Fruit fly (Drosophila melanogaster) whole organism, adult: Measurements from ENCODE around the gene Trim9.

Experiments
- CG11617 ChIP-seq: fragments of 200-800 bp; sonication (Bioruptor generic); optimal IDR thresholded peaks from 2 replicates; lab custom pipeline; 2017; ENCODE audit warnings: mild to moderate bottlenecking, missing biosample characterization, missing genetic modification reagents, missing genetic modification characterization
- CG12768 ChIP-seq: fragments of 200-800 bp; sonication (Bioruptor generic); optimal IDR thresholded peaks from 2 replicates; lab custom pipeline; 2017; ENCODE audit warnings: missing biosample characterization, missing genetic modification characterization, mild to moderate bottlenecking, moderate library complexity, missing genetic modification reagents
- CG14711 ChIP-seq: fragments of 200-800 bp; sonication (Bioruptor generic); optimal IDR thresholded peaks from 2 replicates; lab custom pipeline; 2018; ENCODE audit warnings: missing biosample characterization, mild to moderate bottlenecking, missing genetic modification characterization, moderate library complexity
- CG1620 ChIP-seq: fragments of 200-800 bp; sonication (Bioruptor generic); optimal IDR thresholded peaks from 2 replicates; lab custom pipeline; 2016; ENCODE audit warnings: missing biosample characterization, missing genetic modification characterization
- CG33017 ChIP-seq: fragments of 200-800 bp; sonication (Bioruptor generic); optimal IDR thresholded peaks from 2 replicates; lab custom pipeline; 2018; ENCODE audit warnings: missing biosample characterization, mild to moderate bottlenecking, missing genetic modification characterization, moderate library complexity
- CG5204 ChIP-seq: fragments of 200-800 bp; sonication (Bioruptor generic); optimal IDR thresholded peaks from 2 replicates; lab custom pipeline; 2016; ENCODE audit warnings: missing biosample characterization, missing genetic modification characterization
- CG7045 ChIP-seq: fragments of 200-800 bp; sonication (Bioruptor generic); optimal IDR thresholded peaks from 2 replicates; lab custom pipeline; 2017; ENCODE audit warnings: missing biosample characterization, mild to moderate bottlenecking, missing genetic modification characterization
- CG7101 ChIP-seq: fragments of 200-800 bp; sonication (Bioruptor generic); optimal IDR thresholded peaks from 2 replicates; lab custom pipeline; 2018; ENCODE audit warnings: missing biosample characterization, mild to moderate bottlenecking, missing genetic modification characterization, moderate library complexity
- Clk ChIP-seq: fragments of 200-800 bp; sonication (Bioruptor generic); optimal IDR thresholded peaks from 2 replicates; lab custom pipeline; 2017; ENCODE audit warnings: missing biosample characterization, missing genetic modification characterization
- Crg-1 ChIP-seq: fragments of 200-800 bp; sonication (Bioruptor generic); optimal IDR thresholded peaks from 2 replicates; lab custom pipeline; 2016; ENCODE audit warnings: missing biosample characterization, missing genetic modification characterization
- Hr96 ChIP-seq: fragments of 200-800 bp; sonication (Bioruptor generic); optimal IDR thresholded peaks from 2 replicates; lab custom pipeline; 2016; ENCODE audit warnings: missing biosample characterization, missing genetic modification characterization
- Mnt ChIP-seq: fragments of 200-800 bp; sonication (Bioruptor generic); optimal IDR thresholded peaks from 2 replicates; lab custom pipeline; 2016; ENCODE audit warnings: missing biosample characterization, mild to moderate bottlenecking, missing genetic modification characterization
- bab1 ChIP-seq: fragments of 200-800 bp; sonication (Bioruptor generic); optimal IDR thresholded peaks from 3 replicates; lab custom pipeline; 2019; ENCODE audit warnings: missing biosample characterization, mild to moderate bottlenecking, missing genetic modification characterization, moderate library complexity
- cic ChIP-seq: fragments of 200-800 bp; sonication (Bioruptor generic); optimal IDR thresholded peaks from 2 replicates; lab custom pipeline; 2017; ENCODE audit warnings: missing biosample characterization, mild to moderate bottlenecking, missing genetic modification characterization, moderate library complexity
- cnc ChIP-seq, 2 experiments: fragments of >200 bp; optimal IDR thresholded peaks; 2 replicates each; lab custom pipeline; 2017
- kay ChIP-seq: fragments of 200-800 bp; sonication (Bioruptor generic); peaks from one replicate; lab custom pipeline; 2016; ENCODE audit warnings: missing biosample characterization, missing genetic modification characterization, borderline replicate concordance
- ovo ChIP-seq: fragments of 200-800 bp; sonication (Bioruptor generic); optimal IDR thresholded peaks from 2 replicates; lab custom pipeline; 2016; ENCODE audit warnings: missing biosample characterization, missing genetic modification characterization
- pad ChIP-seq: fragments of 200-800 bp; sonication (Bioruptor generic); optimal IDR thresholded peaks from 3 replicates; lab custom pipeline; 2017; ENCODE audit warnings: missing biosample characterization, missing genetic modification characterization, mild to moderate bottlenecking, moderate library complexity, missing genetic modification reagents
- tj ChIP-seq: fragments of 200-800 bp; sonication (Bioruptor generic); optimal IDR thresholded peaks from 3 replicates; lab custom pipeline; 2017; ENCODE audit warnings: missing biosample characterization, mild to moderate bottlenecking, missing genetic modification characterization, moderate library complexity
- toe ChIP-seq: fragments of 200-800 bp; sonication (Bioruptor generic); optimal IDR thresholded peaks from 2 replicates; lab custom pipeline; 2016; ENCODE audit warnings: missing biosample characterization, missing genetic modification characterization

The Trim9 gene

DNA sequence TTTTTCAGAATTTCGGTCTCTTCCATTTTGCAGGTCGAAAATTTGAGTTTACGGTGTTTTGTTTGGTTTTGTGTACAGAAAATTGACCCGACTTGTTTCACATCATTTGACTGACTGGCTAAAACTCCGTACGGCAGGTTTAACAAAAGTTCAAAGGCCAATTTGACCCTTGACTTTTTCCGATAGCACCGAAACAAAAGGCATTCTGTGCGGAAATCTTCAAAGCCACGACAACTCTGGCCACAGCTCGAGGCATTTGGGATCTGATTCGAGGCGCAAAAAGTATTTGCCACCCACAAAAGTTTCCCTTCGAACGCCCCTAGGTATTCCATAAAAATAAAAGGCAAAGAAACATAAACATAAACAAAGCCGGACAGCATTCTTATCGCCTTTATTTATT lies 33.0 kb downstream of the Trim9 start, which contains the start of gene w-cup:
w-cup (minus strand) TSS at position 101 of the 400 bp plus-strand sequence.
- no peak for TF ChIP-seq Mnt (GFP tag; lab: Kevin White, UChicago)
- no peak for TF ChIP-seq CG33017 (tag; lab: Kevin White, UChicago)
- no peak for TF ChIP-seq tj (GFP tag; lab: Kevin White, UChicago)
- TF ChIP-seq CG5204 (GFP tag; lab: Kevin White, UChicago), result no peak
- TF ChIP-seq bab1, result no peak
- TF ChIP-seq toe, result no peak
- TF ChIP-seq Crg-1 (GFP tag; lab: Kevin White, UChicago), result no peak
- TF ChIP-seq CG11617 (GFP tag; lab: Kevin White, UChicago), result no peak
- TF ChIP-seq pad (GFP tag; lab: Kevin White, UChicago), result no peak
- TF ChIP-seq CG12768, result no peak
- TF ChIP-seq ovo, result no peak
- no peak for TF ChIP-seq CG7101
- no peak for TF ChIP-seq kay (GFP tag; lab: Kevin White, UChicago)
- TF ChIP-seq CG7045 (GFP tag; lab: Kevin White, UChicago), result no peak
- no peak for TF ChIP-seq cnc (optimal IDR thresholded peaks at IDR 0.05; lab: Kevin White, UChicago)
- no peak for TF ChIP-seq cic (GFP tag; lab: Kevin White, UChicago)
- no peak for TF ChIP-seq CG14711
- TF ChIP-seq Hr96 (GFP tag; lab: Kevin White, UChicago), result no peak

DNA sequence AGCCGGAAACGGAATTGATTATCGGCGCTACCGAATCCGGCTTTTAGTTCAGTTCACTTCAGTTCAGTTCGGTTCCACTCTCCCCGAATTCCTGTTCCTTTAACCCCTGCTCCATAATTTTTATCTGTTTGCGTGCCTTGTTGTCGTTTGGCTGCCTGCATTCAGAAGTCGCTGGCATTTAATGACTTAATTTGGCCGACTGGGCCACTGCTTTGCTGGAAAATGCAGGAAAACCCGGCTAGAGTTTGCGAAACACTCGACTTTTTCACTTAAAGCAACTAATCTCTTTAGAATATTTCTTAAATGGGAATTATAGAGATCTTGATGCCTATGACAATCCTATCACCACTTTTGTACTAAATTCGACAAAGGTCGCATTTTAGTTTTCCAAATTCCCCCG lies 34.8 kb downstream of the Trim9 start, which contains the start of gene CG34160:
CG34160 (plus strand) TSS at position 301 of the 400 bp plus-strand sequence.
- TF ChIP-seq cic (GFP tag; lab: Kevin White, UChicago) (no peak), Mnt (GFP tag; lab: Kevin White, UChicago) (no peak), CG5204 (GFP tag; lab: Kevin White, UChicago) (no peak), CG33017 (tag; lab: Kevin White, UChicago) (no peak), kay (GFP tag; lab: Kevin White, UChicago) (no peak), CG14711 (no peak), Clk (GFP tag; lab: Kevin White, UChicago) (no peak), CG7045 (GFP tag; lab: Kevin White, UChicago) (no peak), tj (GFP tag; lab: Kevin White, UChicago) (no peak), ovo (no peak)

DNA sequence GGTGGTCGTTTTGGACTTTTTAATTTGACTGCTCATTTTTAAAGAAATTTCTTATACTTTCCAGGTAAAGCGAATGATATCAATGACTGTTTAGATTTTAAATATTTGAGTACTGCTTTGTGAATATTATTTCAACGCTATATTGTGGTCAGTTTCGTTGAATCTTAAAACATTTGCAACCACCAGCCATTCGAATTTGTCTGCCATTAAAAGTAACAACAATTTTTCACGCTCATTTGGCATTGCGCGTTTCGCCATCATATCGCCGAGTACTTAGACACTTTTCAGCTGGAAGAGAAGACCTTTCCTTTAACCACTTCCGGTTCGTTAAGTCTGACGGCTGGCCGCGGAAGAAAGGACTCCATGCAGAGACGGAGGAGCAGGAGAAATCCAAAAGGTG lies 36.9 kb downstream of the Trim9 start, which contains the start of gene CG34161:
CG34161 (minus strand) TSS at position 101 of the 400 bp plus-strand sequence.
- no peak for TF ChIP-seq Clk (GFP tag; lab: Kevin White, UChicago)
- TF ChIP-seq CG33017 (tag; lab: Kevin White, UChicago), result no peak
- TF ChIP-seq CG5204 (GFP tag; lab: Kevin White, UChicago), result no peak
- TF ChIP-seq CG12768, result no peak
- no peak for TF ChIP-seq CG1620 (GFP tag; lab: Kevin White, UChicago)

DNA sequence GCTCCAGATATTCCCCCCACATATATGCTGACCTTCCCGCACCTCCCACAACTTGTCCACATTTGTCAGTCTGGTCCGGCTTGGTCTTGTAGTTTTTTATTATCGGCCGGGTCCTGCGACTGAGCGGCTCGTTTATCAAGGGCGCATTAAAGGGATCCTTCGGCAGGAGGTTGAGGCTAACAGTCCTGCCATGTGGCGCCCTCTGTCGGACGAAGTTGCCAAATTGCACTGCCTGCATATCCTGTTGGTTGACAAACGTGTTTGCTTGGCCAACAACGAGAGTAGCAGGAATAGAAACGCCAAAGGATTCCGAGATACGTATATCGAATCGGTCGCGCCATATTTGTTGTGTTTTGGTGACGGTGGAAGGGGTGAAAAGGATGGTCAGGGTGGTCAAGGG lies 58.9 kb downstream of the Trim9 start:
- TF ChIP-seq bab1 (no peak), CG12768 (no peak), CG7045 (GFP tag; lab: Kevin White, UChicago) (no peak), tj (GFP tag; lab: Kevin White, UChicago) (no peak), Clk (GFP tag; lab: Kevin White, UChicago) (no peak), CG7101 (no peak), CG1620 (GFP tag; lab: Kevin White, UChicago) (no peak), pad (GFP tag; lab: Kevin White, UChicago) (no peak), Hr96 (GFP tag; lab: Kevin White, UChicago) (no peak), cic (GFP tag; lab: Kevin White, UChicago) (no peak), CG14711 (no peak)

DNA sequence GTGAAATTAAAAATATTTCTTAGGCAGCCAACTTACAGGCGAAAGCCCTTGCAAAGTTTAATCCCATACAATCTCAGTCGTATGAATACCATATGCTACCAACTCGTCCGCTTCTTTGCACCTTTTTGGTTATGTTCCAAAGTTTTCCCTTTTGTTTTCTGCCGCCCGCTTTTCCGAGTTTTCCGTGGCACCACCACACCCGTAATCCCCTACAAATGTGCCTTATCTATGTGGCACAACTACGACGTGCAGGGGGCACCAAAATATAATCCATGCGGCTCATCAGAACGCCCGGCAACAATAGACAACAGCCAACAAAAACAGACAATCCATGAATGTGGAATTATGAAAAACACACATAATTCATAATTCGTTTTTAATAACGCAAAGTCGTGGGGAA lies 63.0 kb downstream of the Trim9 start:
- TF ChIP-seq CG7045 (GFP tag; lab: Kevin White, UChicago), result no peak
- TF ChIP-seq CG1620 (GFP tag; lab: Kevin White, UChicago), result no peak
- no peak for TF ChIP-seq CG11617 (GFP tag; lab: Kevin White, UChicago)
- TF ChIP-seq CG33017 (tag; lab: Kevin White, UChicago), result no peak
- no peak for TF ChIP-seq Mnt (GFP tag; lab: Kevin White, UChicago)
- no peak for TF ChIP-seq Crg-1 (GFP tag; lab: Kevin White, UChicago)
- TF ChIP-seq Clk (GFP tag; lab: Kevin White, UChicago), result no peak
- no peak for TF ChIP-seq tj (GFP tag; lab: Kevin White, UChicago)
- TF ChIP-seq cic (GFP tag; lab: Kevin White, UChicago), result no peak
- TF ChIP-seq ovo, result no peak
- no peak for TF ChIP-seq CG5204 (GFP tag; lab: Kevin White, UChicago)
- TF ChIP-seq CG14711, result no peak
- no peak for TF ChIP-seq bab1
- TF ChIP-seq cnc (optimal IDR thresholded peaks at IDR 0.05; lab: Kevin White, UChicago), result no peak
- TF ChIP-seq CG7101, result no peak

DNA sequence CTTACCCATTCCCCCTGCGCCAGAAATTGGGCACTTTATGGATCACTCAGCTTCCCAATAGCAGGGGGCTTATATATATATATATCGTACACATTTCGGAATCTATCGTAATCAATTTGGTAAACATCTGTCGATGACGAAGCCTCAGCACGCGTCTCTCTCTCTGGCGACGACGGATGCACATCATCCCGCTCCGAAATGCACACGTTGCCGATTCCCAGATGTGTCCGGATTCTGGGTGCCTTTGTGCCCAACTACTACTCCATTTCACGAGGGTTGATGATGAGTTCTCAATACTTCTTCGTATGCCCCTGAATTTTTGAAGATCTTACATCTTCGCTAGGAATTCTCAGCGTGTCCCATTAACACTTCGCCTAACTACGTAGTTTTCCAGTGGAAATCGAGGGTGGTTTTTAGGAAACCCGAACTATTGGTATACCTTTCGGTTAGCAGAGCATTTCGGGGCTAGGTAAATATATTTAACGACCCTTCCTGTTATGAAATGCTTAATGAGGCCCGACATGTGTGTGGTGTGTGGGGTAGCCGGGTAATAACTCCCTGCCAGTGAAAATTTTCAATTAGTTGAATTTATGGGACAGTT lies 64.1 kb downstream of the Trim9 start:
- TF ChIP-seq pad (GFP tag; lab: Kevin White, UChicago) (no peak), Hr96 (GFP tag; lab: Kevin White, UChicago) (no peak), ovo (no peak), CG33017 (tag; lab: Kevin White, UChicago) (no peak), cic (GFP tag; lab: Kevin White, UChicago) (no peak), tj (GFP tag; lab: Kevin White, UChicago) (no peak), CG1620 (GFP tag; lab: Kevin White, UChicago) (no peak), CG11617 (GFP tag; lab: Kevin White, UChicago) (no peak), CG12768 (no peak), toe (no peak)
